Worm (Caenorhabditis elegans) whole organism, mixed stage, embryonic: Measurements from ENCODE around the gene Y53F4B.25.

Source experiments
- bed-3 ChIP-seq: fragments of 200-800 bp; sonication (Bioruptor generic); optimal IDR thresholded peaks from 3 replicates; lab custom pipeline; 2018; ENCODE audit warnings: mild to moderate bottlenecking, missing genetic modification characterization, moderate library complexity, missing compliant biosample characterization
- ces-1 ChIP-seq: fragments of 150-350 bp; optimal IDR thresholded peaks from 2 replicates; lab custom pipeline; 2014; ENCODE audit warnings: missing biosample characterization, missing genetic modification reagents, missing genetic modification characterization
- ham-2 ChIP-seq: fragments of 200-800 bp; sonication (Bioruptor generic); optimal IDR thresholded peaks from 2 replicates; lab custom pipeline; 2018; ENCODE audit warnings: mild to moderate bottlenecking, missing genetic modification characterization, missing compliant biosample characterization
- hlh-1 ChIP-seq: fragments of 150-350 bp; optimal IDR thresholded peaks from 2 replicates; lab custom pipeline; 2014; ENCODE audit warnings: missing biosample characterization, missing genetic modification reagents, missing genetic modification characterization
- lin-32 ChIP-seq: fragments of 200-800 bp; sonication (Bioruptor generic); optimal IDR thresholded peaks from 2 replicates; lab custom pipeline; 2018; ENCODE audit warnings: mild to moderate bottlenecking, missing genetic modification characterization, missing compliant biosample characterization
- mab-5 ChIP-seq: fragments of 150-350 bp; optimal IDR thresholded peaks from 2 replicates; lab custom pipeline; 2014; ENCODE audit warnings: missing biosample characterization, missing genetic modification characterization
- mep-1 ChIP-seq: fragments of 150-350 bp; optimal IDR thresholded peaks from 2 replicates; lab custom pipeline; 2017; ENCODE audit warnings: missing biosample characterization, missing genetic modification reagents, missing genetic modification characterization, inconsistent platforms
- nhr-28 ChIP-seq: fragments of 150-350 bp; optimal IDR thresholded peaks from 2 replicates; lab custom pipeline; 2014; ENCODE audit warnings: missing biosample characterization, missing genetic modification characterization
- nhr-76 ChIP-seq: sonication (generic microtip); optimal IDR thresholded peaks from 2 replicates; lab custom pipeline; 2017; ENCODE audit warnings: missing biosample characterization, missing genetic modification characterization
- sem-2 ChIP-seq: fragments of 200-800 bp; sonication (Bioruptor generic); optimal IDR thresholded peaks from 2 replicates; lab custom pipeline; 2018; ENCODE audit warnings: mild to moderate bottlenecking, missing genetic modification characterization, missing compliant biosample characterization
- snpc-4 ChIP-seq: fragments of 150-350 bp; optimal IDR thresholded peaks from 2 replicates; lab custom pipeline; 2014; ENCODE audit warnings: missing biosample characterization, missing genetic modification characterization
- tbx-8 ChIP-seq: fragments of 200-800 bp; sonication (Bioruptor generic); optimal IDR thresholded peaks from 2 replicates; lab custom pipeline; 2018; ENCODE audit warnings: mild to moderate bottlenecking, missing genetic modification characterization, moderate library complexity, missing compliant biosample characterization
- unc-120 ChIP-seq: sonication (generic microtip); optimal IDR thresholded peaks from 2 replicates; lab custom pipeline; 2017; ENCODE audit warnings: missing genetic modification characterization, missing compliant biosample characterization; ENCODE audit not compliant: poor library complexity, severe bottlenecking
- unc-62 ChIP-seq: fragments of 150-350 bp; optimal IDR thresholded peaks from 2 replicates; lab custom pipeline; 2014; ENCODE audit warnings: missing biosample characterization, missing genetic modification reagents, missing genetic modification characterization

Y53F4B.25 gene

DNA sequence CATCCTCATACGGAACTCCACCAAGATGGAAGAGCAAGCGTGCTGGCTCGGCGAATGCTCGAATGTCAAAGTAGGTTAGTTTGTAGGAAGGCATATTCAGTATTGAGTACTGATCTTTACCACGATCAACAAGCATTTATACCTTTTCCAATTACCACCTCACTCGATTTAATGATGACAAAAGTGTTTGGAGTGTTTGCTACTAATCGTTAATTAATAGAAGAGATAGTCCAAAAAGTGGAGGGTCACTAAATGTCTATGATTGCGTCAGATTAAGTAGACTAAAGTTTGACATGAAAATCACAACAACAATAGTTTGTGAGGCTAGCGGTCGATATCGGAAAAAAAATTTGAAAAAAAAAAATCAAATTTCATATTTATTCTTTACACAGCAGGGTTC lies 47.2 kb downstream of the Y53F4B.25 start, which contains the start of gene gst-34:
Gene gst-34 (minus strand): TSS at position 101 of the 400 bp plus-strand sequence.
- TF ChIP-seq hlh-1 (tag; lab: Kevin White, UChicago) (no peak), bed-3 (GFP tag; lab: Kevin White, UChicago) (no peak), ces-1 (no peak), unc-62 (no peak)

DNA sequence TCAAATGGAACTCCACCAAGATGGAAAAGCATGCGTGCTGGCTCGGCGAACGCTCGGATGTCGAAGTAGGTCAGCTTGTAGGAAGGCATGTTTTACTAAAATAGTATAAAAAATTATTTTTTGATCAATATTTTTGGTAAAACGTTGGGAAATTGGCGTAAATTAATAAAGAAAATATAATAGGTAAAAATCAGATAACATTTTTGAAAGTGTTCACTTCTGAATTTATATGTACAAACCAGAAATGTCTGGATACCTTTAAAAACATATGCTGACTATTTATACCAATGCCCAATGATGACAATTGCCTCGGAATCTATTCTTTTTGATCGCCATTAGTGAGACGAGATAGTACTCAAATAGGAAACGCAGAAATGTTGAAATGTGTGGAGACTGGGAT lies 49.3 kb downstream of the Y53F4B.25 start, which contains the start of gene gst-35:
Gene gst-35 (minus strand): TSS at position 101 of the 400 bp plus-strand sequence.
- TF ChIP-seq ham-2 (GFP tag; lab: Kevin White, UChicago) = no peak
- TF ChIP-seq unc-120 (tag; lab: Kevin White, UChicago) = no peak
- no peak for TF ChIP-seq lin-32

DNA sequence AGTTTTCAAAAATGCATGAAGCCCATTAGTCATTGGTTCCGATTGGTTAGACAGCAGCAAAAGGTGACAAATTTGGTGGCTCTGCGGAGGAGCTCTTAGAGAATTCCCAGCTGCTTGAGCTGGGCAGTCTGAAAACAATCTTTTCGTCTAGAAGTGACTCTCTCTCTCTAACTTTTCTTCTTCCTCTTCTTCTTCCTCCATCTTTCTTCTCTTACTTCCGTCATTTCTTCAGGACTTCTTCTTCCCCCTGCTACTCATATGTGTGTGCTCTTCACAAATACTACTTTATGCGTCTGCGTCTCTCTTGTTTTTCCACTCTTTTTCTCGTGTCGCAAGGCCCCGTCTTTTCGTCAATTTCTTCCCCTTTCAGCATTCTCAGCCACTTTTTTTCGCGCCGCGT lies 54.0 kb downstream of the Y53F4B.25 start:
- TF ChIP-seq ces-1 (peak; percentile 18), nhr-76 (tag; lab: Kevin White, UChicago) (no peak)

DNA sequence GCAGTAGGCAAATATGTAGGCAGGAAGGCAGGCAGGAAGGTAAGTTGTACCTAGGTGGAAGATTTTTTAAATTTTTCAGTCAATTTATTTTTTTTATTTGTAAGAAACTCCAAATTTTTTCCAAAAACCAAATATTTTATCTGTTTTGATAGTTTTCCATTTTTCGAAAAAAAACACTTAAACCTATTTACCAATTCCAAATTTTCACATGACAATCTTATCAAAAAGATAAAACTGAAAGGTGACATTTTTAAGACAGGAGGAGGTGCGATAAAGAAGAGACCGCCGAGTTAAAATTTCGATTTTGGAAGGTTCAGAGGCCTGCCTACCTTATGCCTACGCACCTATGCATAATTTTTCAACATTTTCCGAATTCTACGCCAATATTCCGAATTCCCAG lies 55.0 kb downstream of the Y53F4B.25 start:
- TF ChIP-seq snpc-4 (tag; lab: Kevin White, UChicago) = no peak
- TF ChIP-seq tbx-8 (GFP tag; lab: Kevin White, UChicago) = no peak
- TF ChIP-seq mep-1 (tag; lab: Kevin White, UChicago) = no peak
- TF ChIP-seq nhr-76 (tag; lab: Kevin White, UChicago) = no peak
- no peak for TF ChIP-seq sem-2 (GFP tag; lab: Kevin White, UChicago)
- TF ChIP-seq mab-5 = no peak

DNA sequence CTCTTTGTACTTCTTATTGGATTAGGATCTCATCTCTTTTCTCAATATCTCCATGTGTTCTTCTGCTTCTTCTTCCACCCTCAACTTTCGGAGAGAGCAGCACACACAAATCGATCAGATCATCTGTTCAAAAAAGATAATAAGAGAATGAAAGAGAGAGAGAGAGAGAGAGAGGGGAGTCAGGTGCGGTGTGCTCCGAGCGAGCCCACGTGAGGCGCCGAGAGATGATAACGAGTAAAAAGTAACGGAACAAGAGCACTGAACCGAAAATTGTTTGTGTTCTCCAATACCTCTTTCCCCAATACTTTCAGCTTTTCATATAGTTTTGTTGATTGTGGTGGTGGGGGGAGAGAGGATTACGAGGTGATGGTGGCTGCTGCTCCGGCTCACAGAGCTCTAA lies 58.0 kb downstream of the Y53F4B.25 start:
- TF ChIP-seq unc-120 (tag; lab: Kevin White, UChicago) = peak; percentile 3
- no peak for TF ChIP-seq nhr-28 (tag; lab: Kevin White, UChicago)
- peak; percentile 55 for TF ChIP-seq hlh-1 (tag; lab: Kevin White, UChicago)
